Fruit fly (Drosophila melanogaster): ENCODE results near the gene CG6592.

The CG6592 gene

dm6 chr3L:6085157-6085556 lies 25.7 kb downstream of the CG6592 start (continued):
- TF ChIP-seq CG33557 (GFP tag; optimal IDR thresholded peaks at IDR 0.05) (no peak), HHEX (GFP tag; optimal IDR thresholded peaks at IDR 0.05) (no peak), CG4820 (GFP tag; optimal IDR thresholded peaks at IDR 0.05) (no peak), Sox102F (GFP tag; optimal IDR thresholded peaks at IDR 0.05) (peak; percentile 24), pnt (GFP tag; optimal IDR thresholded peaks at IDR 0.05) (no peak), CG3163 (GFP tag; optimal IDR thresholded peaks at IDR 0.05) (no peak), HLH3B (GFP tag; IDR thresholded peaks at IDR 0.05) (no peak), Nf-YA (GFP tag; IDR thresholded peaks at IDR 0.05) (no peak), Atf-2 (GFP tag; optimal IDR thresholded peaks at IDR 0.05) (no peak), hth (optimal IDR thresholded peaks at IDR 0.05) (no peak), sug (tag; optimal IDR thresholded peaks at IDR 0.05) (no peak), tin (GFP tag; optimal IDR thresholded peaks at IDR 0.05) (no peak), slbo (GFP tag; IDR thresholded peaks at IDR 0.05) (no peak; the same call in 1 of the 2 replicates), aop (GFP tag; IDR thresholded peaks at IDR 0.05) (no peak), bowl (GFP tag; IDR thresholded peaks at IDR 0.05) (no peak), CoRest (tag; optimal IDR thresholded peaks at IDR 0.05) (peak; percentile 15), fu2 (GFP tag; optimal IDR thresholded peaks at IDR 0.05) (no peak), eve (GFP tag; optimal IDR thresholded peaks at IDR 0.05) (no peak), CG12219 (GFP tag; optimal IDR thresholded peaks at IDR 0.05) (no peak), slou (GFP tag; optimal IDR thresholded peaks at IDR 0.05) (no peak), Bteb2 (GFP tag; optimal IDR thresholded peaks at IDR 0.05) (no peak), otp (GFP tag; IDR thresholded peaks at IDR 0.05) (no peak), az2 (GFP tag; optimal IDR thresholded peaks at IDR 0.05) (peak; percentile 13), chif (GFP tag; optimal IDR thresholded peaks at IDR 0.05) (no peak), PHDP (tag; optimal IDR thresholded peaks at IDR 0.05) (peak; percentile 29), CG32532 (GFP tag; IDR thresholded peaks at IDR 0.05) (no peak), odd (GFP tag; optimal IDR thresholded peaks at IDR 0.05) (no peak), D19A (tag; optimal IDR thresholded peaks at IDR 0.05) (peak; percentile 50), Nf-YC (tag; optimal IDR thresholded peaks at IDR 0.05) (no peak), fd96Cb (tag; optimal IDR thresholded peaks at IDR 0.05) (peak; percentile 22), chinmo (GFP tag; IDR thresholded peaks at IDR 0.05; ENCODE audit: partially characterized antibody) (no peak), twi (tag; optimal IDR thresholded peaks at IDR 0.05) (no peak), CG18619 (GFP tag; optimal IDR thresholded peaks at IDR 0.05) (no peak), Usf (GFP tag; optimal IDR thresholded peaks at IDR 0.05) (no peak), CG12236 (GFP tag; optimal IDR thresholded peaks at IDR 0.05) (no peak), Fer2 (tag; optimal IDR thresholded peaks at IDR 0.05) (no peak), CG4424 (GFP tag; optimal IDR thresholded peaks at IDR 0.05) (peak; percentile 11), onecut (GFP tag; IDR thresholded peaks at IDR 0.05) (no peak), CG17568 (GFP tag; optimal IDR thresholded peaks at IDR 0.05) (no peak), btn (GFP tag; optimal IDR thresholded peaks at IDR 0.05) (no peak), cad (GFP tag; optimal IDR thresholded peaks at IDR 0.05) (no peak), CHES-1-like (GFP tag; optimal IDR thresholded peaks at IDR 0.05) (no peak), Dip2 (GFP tag; IDR thresholded peaks at IDR 0.05) (no peak), gem (tag; optimal IDR thresholded peaks at IDR 0.05) (peak; percentile 63), nmo (GFP tag; optimal IDR thresholded peaks at IDR 0.05) (peak; percentile 17), stwl (tag; optimal IDR thresholded peaks at IDR 0.05) (no peak), CG6683 (GFP tag; optimal IDR thresholded peaks at IDR 0.05) (no peak), Bgb (GFP tag; IDR thresholded peaks at IDR 0.05; ENCODE audit: partially characterized antibody) (no peak), Ets97D (GFP tag; optimal IDR thresholded peaks at IDR 0.05) (no peak), lola (GFP tag; optimal IDR thresholded peaks at IDR 0.05) (peak in 1 of 3 experiments; percentile 38), her (GFP tag; optimal IDR thresholded peaks at IDR 0.05) (no peak), Dbx (GFP tag; IDR thresholded peaks at IDR 0.05) (no peak)

All from whole organism, embryonic.